Fruit fly (Drosophila melanogaster) whole organism, wandering third instar larva: Measurements from ENCODE around the gene MtnE.

Experiments used
- HLH106 ChIP-seq: fragments of 200-800 bp; optimal IDR thresholded peaks from 3 replicates; lab custom pipeline; 2019; ENCODE audit warnings: missing biosample characterization, mild to moderate bottlenecking, missing genetic modification characterization, moderate library complexity
- Sp1 ChIP-seq: fragments of 200-800 bp; sonication (Bioruptor generic); optimal IDR thresholded peaks from 3 replicates; lab custom pipeline; 2019; ENCODE audit warnings: missing biosample characterization, mild to moderate bottlenecking, missing genetic modification characterization, moderate library complexity
- sage ChIP-seq: fragments of 200-800 bp; sonication (Bioruptor generic); optimal IDR thresholded peaks from 2 replicates; lab custom pipeline; 2016; ENCODE audit warnings: missing biosample characterization, mild to moderate bottlenecking, missing genetic modification characterization

DNA sequence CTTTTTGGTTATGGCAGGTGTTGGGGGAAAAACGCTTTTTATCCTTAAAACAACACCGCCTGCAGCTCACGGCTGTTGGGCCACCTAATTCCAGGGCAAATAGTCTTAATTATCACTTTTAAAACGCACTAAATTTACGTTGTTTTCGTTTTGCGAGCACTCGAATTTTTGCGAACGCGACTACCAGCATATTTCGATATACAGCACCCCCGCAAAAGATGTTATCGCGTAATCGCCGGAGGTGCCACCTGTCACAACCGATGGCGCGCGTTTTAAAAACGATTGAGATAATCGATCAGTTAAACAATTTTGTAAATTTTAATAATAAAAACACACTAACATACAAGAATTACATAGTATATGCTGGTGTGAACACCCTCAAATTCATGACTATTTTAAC is 17.6 kb upstream of the MtnE start, which contains the start of gene Stat92E:
- no peak for TF ChIP-seq Sp1 (GFP tag; lab: Kevin White, UChicago)
- TF ChIP-seq HLH106 (tag; lab: Kevin White, UChicago), result no peak
- TF ChIP-seq sage, result no peak
